Worm (Caenorhabditis elegans): ENCODE results near the gene F25H8.2.

DNA sequence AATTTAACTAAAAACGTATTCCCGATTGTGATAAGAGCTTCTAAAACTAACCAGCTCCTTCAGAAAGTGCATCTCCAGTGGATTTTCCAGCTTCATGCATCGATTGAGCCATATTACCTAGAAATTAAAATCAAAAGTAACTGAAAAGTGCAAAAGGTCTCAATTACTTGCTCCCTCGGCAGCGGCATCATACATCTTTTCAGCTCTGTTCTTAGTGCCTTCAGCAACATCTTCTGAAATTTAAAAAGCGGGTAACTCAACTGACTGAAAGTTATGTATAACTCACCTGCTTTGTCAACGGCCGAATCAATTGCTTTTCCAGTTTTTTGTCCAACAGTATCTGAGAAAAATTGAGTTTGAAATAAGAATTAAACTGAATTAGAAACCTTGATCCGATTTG is 7.6 kb upstream of the F25H8.2 start:
- TF ChIP-seq ceh-82 (tag; optimal IDR thresholded peaks at IDR 0.05) (no peak), php-3 (GFP tag; IDR thresholded peaks at IDR 0.05) (no peak), D1046.2 (GFP tag; IDR thresholded peaks at IDR 0.05) (no peak), ztf-11 (tag; optimal IDR thresholded peaks at IDR 0.05) (no peak), zag-1 (tag; optimal IDR thresholded peaks at IDR 0.05) (no peak)

All from whole organism, L4 larva.